Fruit fly (Drosophila melanogaster) whole organism, embryonic: ENCODE results near the gene Irc.
A peak's percentile ranks its signal among the peaks of the same experiment; 100 is the strongest.

ENCODE experiments used
- CG11504 ChIP-seq: fragments of 200-800 bp; sonication (Bioruptor generic); optimal IDR thresholded peaks from 3 replicates; lab custom pipeline; 2019; ENCODE audit warnings: missing biosample characterization, mild to moderate bottlenecking, missing genetic modification characterization, moderate library complexity
- CG11696 ChIP-seq: fragments of 200-800 bp; sonication (Bioruptor generic); IDR thresholded peaks from 2 replicates; pipeline ENCODE4 v1.3.6; 2022; ENCODE audit warnings: missing biosample characterization, missing genetic modification characterization
- CG12104 ChIP-seq: fragments of 200-800 bp; sonication (Bioruptor generic); optimal IDR thresholded peaks from 3 replicates; lab custom pipeline; 2016; ENCODE audit warnings: missing biosample characterization, missing genetic modification characterization
- CG13287 ChIP-seq: fragments of 200-800 bp; sonication (Bioruptor generic); IDR thresholded peaks from 2 replicates; pipeline ENCODE4 v1.3.6; 2022; ENCODE audit warnings: missing biosample characterization, missing genetic modification characterization; ENCODE audit not compliant: partially characterized antibody
- CG13624 ChIP-seq: fragments of 200-800 bp; sonication (Bioruptor generic); optimal IDR thresholded peaks from 2 replicates; lab custom pipeline; 2016; ENCODE audit warnings: missing biosample characterization, missing genetic modification characterization
- CG1529 ChIP-seq: fragments of 200-800 bp; sonication (Bioruptor generic); optimal IDR thresholded peaks from 3 replicates; lab custom pipeline; 2018; ENCODE audit warnings: missing biosample characterization, missing genetic modification characterization
- CG15514 ChIP-seq: fragments of 200-800 bp; sonication (Bioruptor generic); optimal IDR thresholded peaks from 3 replicates; lab custom pipeline; 2017; ENCODE audit warnings: missing biosample characterization, missing genetic modification characterization, mild to moderate bottlenecking, moderate library complexity, missing genetic modification reagents
- CG2129 ChIP-seq: fragments of 200-800 bp; sonication (Bioruptor generic); IDR thresholded peaks from 2 replicates; pipeline ENCODE4 v1.3.6; 2022; ENCODE audit warnings: missing biosample characterization, missing genetic modification characterization; ENCODE audit not compliant: partially characterized antibody
- CG2678 ChIP-seq: fragments of 200-800 bp; sonication (Bioruptor generic); optimal IDR thresholded peaks from 3 replicates; lab custom pipeline; 2019; ENCODE audit warnings: missing biosample characterization, mild to moderate bottlenecking, missing genetic modification characterization, moderate library complexity
- CG2875 ChIP-seq: fragments of 200-800 bp; sonication (Bioruptor generic); optimal IDR thresholded peaks from 2 replicates; lab custom pipeline; 2017; ENCODE audit warnings: missing biosample characterization, mild to moderate bottlenecking, missing genetic modification characterization, missing genetic modification reagents
- CG30431 ChIP-seq: fragments of 200-800 bp; sonication (Bioruptor generic); optimal IDR thresholded peaks from 2 replicates; lab custom pipeline; 2017; ENCODE audit warnings: missing biosample characterization, missing genetic modification characterization
- CG33213 ChIP-seq: fragments of 200-800 bp; sonication (Bioruptor generic); optimal IDR thresholded peaks from 3 replicates; lab custom pipeline; 2016; ENCODE audit warnings: missing biosample characterization, missing genetic modification characterization
- CG3847 ChIP-seq: fragments of 200-800 bp; sonication (Bioruptor generic); IDR thresholded peaks from 2 replicates; pipeline ENCODE4 v1.3.6; 2022; ENCODE audit warnings: missing biosample characterization, missing genetic modification characterization
- CG4360 ChIP-seq: fragments of 200-800 bp; sonication (Bioruptor generic); IDR thresholded peaks from 2 replicates; pipeline ENCODE4 v1.3.6; 2022; ENCODE audit warnings: missing biosample characterization, missing genetic modification characterization
- CG5245 ChIP-seq: fragments of 200-800 bp; sonication (Bioruptor generic); optimal IDR thresholded peaks from 3 replicates; lab custom pipeline; 2016; ENCODE audit warnings: missing biosample characterization, missing genetic modification characterization
- CG8290 ChIP-seq, 3 experiments: fragments of 200-800 bp; sonication (Bioruptor generic); optimal IDR thresholded peaks; 2 replicates each; lab custom pipeline; 2016 to 2019; ENCODE audit warnings: missing biosample characterization in 3 of 3, missing genetic modification characterization in 3 of 3, mild to moderate bottlenecking in 2 of 3, moderate library complexity in 1 of 3
- CG9932 ChIP-seq: fragments of 200-800 bp; sonication (Bioruptor generic); IDR thresholded peaks from 2 replicates; pipeline ENCODE4 v1.3.6; 2022; ENCODE audit warnings: missing biosample characterization, missing genetic modification characterization
- CoRest ChIP-seq: fragments of 200-800 bp; sonication (Bioruptor generic); optimal IDR thresholded peaks from 3 replicates; lab custom pipeline; 2018; ENCODE audit warnings: missing biosample characterization, mild to moderate bottlenecking, missing genetic modification characterization, moderate library complexity
- Dfd ChIP-seq, 2 experiments: fragments of >200 bp; optimal IDR thresholded peaks; 2 replicates each; lab custom pipeline; 2017; ENCODE audit warnings: missing biosample characterization in 2 of 2, missing genetic modification characterization in 2 of 2
- E2f2 ChIP-seq: fragments of 200-800 bp; sonication (Bioruptor generic); IDR thresholded peaks from 2 replicates; pipeline ENCODE4 v1.3.6; 2022; ENCODE audit warnings: missing biosample characterization, missing genetic modification characterization
- Fer1 ChIP-seq: fragments of 200-800 bp; sonication (Bioruptor generic); optimal IDR thresholded peaks from 2 replicates; lab custom pipeline; 2017; ENCODE audit warnings: missing biosample characterization, mild to moderate bottlenecking, missing genetic modification characterization
- Fer2 ChIP-seq: fragments of 200-800 bp; sonication (Bioruptor generic); optimal IDR thresholded peaks from 2 replicates; lab custom pipeline; 2018; ENCODE audit warnings: missing biosample characterization, mild to moderate bottlenecking, missing genetic modification characterization, moderate library complexity
- GATAe ChIP-seq: fragments of 200-800 bp; sonication (Bioruptor generic); conservative IDR thresholded peaks from 2 replicates; pipeline ENCODE4 v1.3.6; 2022; ENCODE audit warnings: missing biosample characterization, missing genetic modification characterization
- Hand ChIP-seq: fragments of 200-800 bp; sonication (Bioruptor generic); optimal IDR thresholded peaks from 2 replicates; lab custom pipeline; 2017; ENCODE audit warnings: mild to moderate bottlenecking, missing biosample characterization, missing genetic modification reagents, missing genetic modification characterization
- Hey ChIP-seq: fragments of 200-800 bp; sonication (Bioruptor generic); optimal IDR thresholded peaks from 3 replicates; lab custom pipeline; 2018; ENCODE audit warnings: missing biosample characterization, mild to moderate bottlenecking, missing genetic modification characterization
- Hr78 ChIP-seq, 2 experiments: fragments of 200-800 bp in 1 of 2; fragments of >200 bp in 1 of 2; sonication (Bioruptor generic) in 1 of 2; optimal IDR thresholded peaks; 2 replicates each; lab custom pipeline; 2017 to 2019; ENCODE audit warnings: missing biosample characterization in 2 of 2, missing genetic modification characterization in 2 of 2, mild to moderate bottlenecking in 1 of 2, moderate library complexity in 1 of 2
- Jarid2 ChIP-seq: fragments of 200-800 bp; sonication (Bioruptor generic); optimal IDR thresholded peaks from 3 replicates; lab custom pipeline; 2017; ENCODE audit warnings: mild to moderate bottlenecking, missing biosample characterization, missing genetic modification reagents, missing genetic modification characterization
- Max ChIP-seq: fragments of 200-800 bp; sonication (Bioruptor generic); optimal IDR thresholded peaks from 2 replicates; lab custom pipeline; 2016; ENCODE audit warnings: missing biosample characterization, mild to moderate bottlenecking, missing genetic modification characterization
- Meics ChIP-seq: fragments of 200-800 bp; sonication (Bioruptor generic); optimal IDR thresholded peaks from 2 replicates; lab custom pipeline; 2017; ENCODE audit warnings: missing biosample characterization, mild to moderate bottlenecking, missing genetic modification characterization
- Mrtf ChIP-seq: fragments of 200-800 bp; sonication (Bioruptor generic); IDR thresholded peaks from 3 replicates; pipeline ENCODE4 v1.3.6; 2022; ENCODE audit warnings: missing biosample characterization, missing genetic modification characterization
- Rx ChIP-seq: fragments of 200-800 bp; sonication (Bioruptor generic); IDR thresholded peaks from 2 replicates; pipeline ENCODE4 v1.3.6; 2022; ENCODE audit warnings: missing biosample characterization, missing genetic modification characterization
- Side ChIP-seq: fragments of 200-800 bp; sonication (Bioruptor generic); optimal IDR thresholded peaks from 2 replicates; lab custom pipeline; 2016; ENCODE audit warnings: missing biosample characterization, missing genetic modification characterization
- Sox102F ChIP-seq: fragments of 200-800 bp; sonication (Bioruptor generic); optimal IDR thresholded peaks from 2 replicates; lab custom pipeline; 2018; ENCODE audit warnings: missing biosample characterization, mild to moderate bottlenecking, missing genetic modification characterization, moderate library complexity
- caup ChIP-seq: fragments of 200-800 bp; sonication (Bioruptor generic); optimal IDR thresholded peaks from 3 replicates; lab custom pipeline; 2017; ENCODE audit warnings: missing biosample characterization, mild to moderate bottlenecking, missing genetic modification characterization, moderate library complexity; ENCODE audit not compliant: severe bottlenecking
- corto ChIP-seq: fragments of 200-800 bp; sonication (Bioruptor generic); optimal IDR thresholded peaks from 2 replicates; lab custom pipeline; 2016; ENCODE audit warnings: missing biosample characterization, mild to moderate bottlenecking, missing genetic modification characterization, moderate library complexity
- dmrt11E ChIP-seq: fragments of 200-800 bp; sonication (Bioruptor generic); optimal IDR thresholded peaks from 3 replicates; lab custom pipeline; 2018; ENCODE audit warnings: missing biosample characterization, mild to moderate bottlenecking, missing genetic modification characterization, moderate library complexity
- dysf ChIP-seq: fragments of 200-800 bp; sonication (Bioruptor generic); IDR thresholded peaks from 3 replicates; pipeline ENCODE4 v1.3.6; 2022; ENCODE audit warnings: missing biosample characterization, missing genetic modification characterization
- emc ChIP-seq: fragments of 200-800 bp; sonication (Bioruptor generic); optimal IDR thresholded peaks from 2 replicates; lab custom pipeline; 2016; ENCODE audit warnings: missing biosample characterization, missing genetic modification characterization
- gem ChIP-seq: fragments of 200-800 bp; sonication (Bioruptor generic); optimal IDR thresholded peaks from 2 replicates; lab custom pipeline; 2019; ENCODE audit warnings: missing biosample characterization, mild to moderate bottlenecking, missing genetic modification characterization, moderate library complexity
- gsb ChIP-seq: fragments of 200-800 bp; sonication (Bioruptor generic); IDR thresholded peaks from 2 replicates; pipeline ENCODE4 v1.3.6; 2022; ENCODE audit warnings: missing biosample characterization, missing genetic modification characterization
- gsb-n ChIP-seq: fragments of 200-800 bp; sonication (Bioruptor generic); optimal IDR thresholded peaks from 3 replicates; lab custom pipeline; 2018; ENCODE audit warnings: missing biosample characterization, mild to moderate bottlenecking, missing genetic modification characterization
- ham ChIP-seq: fragments of 200-800 bp; sonication (Bioruptor generic); IDR thresholded peaks from 2 replicates; pipeline ENCODE4 v1.3.6; 2022; ENCODE audit warnings: missing biosample characterization, missing genetic modification characterization
- kah ChIP-seq: fragments of 200-800 bp; sonication (Bioruptor generic); optimal IDR thresholded peaks from 2 replicates; lab custom pipeline; 2018; ENCODE audit warnings: missing biosample characterization, mild to moderate bottlenecking, missing genetic modification characterization
- lov ChIP-seq, 2 experiments: fragments of 200-800 bp in 1 of 2; fragments of >200 bp in 1 of 2; sonication (Bioruptor generic) in 1 of 2; IDR thresholded peaks in 1 of 2; optimal IDR thresholded peaks in 1 of 2; 2 replicates in 1 of 2; 3 replicates in 1 of 2; pipeline versions ENCODE4 v1.3.6 to Lab custom; 2017 to 2022; ENCODE audit warnings: missing biosample characterization in 1 of 2, missing genetic modification characterization in 1 of 2
- nerfin-1 ChIP-seq: fragments of 200-800 bp; sonication (Bioruptor generic); optimal IDR thresholded peaks from 3 replicates; lab custom pipeline; 2019; ENCODE audit warnings: missing biosample characterization, mild to moderate bottlenecking, missing genetic modification characterization, moderate library complexity
- phol ChIP-seq: fragments of 200-800 bp; sonication (Bioruptor generic); optimal IDR thresholded peaks from 3 replicates; lab custom pipeline; 2018; ENCODE audit warnings: missing biosample characterization, mild to moderate bottlenecking, missing genetic modification characterization, moderate library complexity
- pum ChIP-seq: fragments of 200-800 bp; sonication (Bioruptor generic); optimal IDR thresholded peaks from 2 replicates; lab custom pipeline; 2016; ENCODE audit warnings: missing biosample characterization, missing genetic modification characterization

Irc gene

DNA sequence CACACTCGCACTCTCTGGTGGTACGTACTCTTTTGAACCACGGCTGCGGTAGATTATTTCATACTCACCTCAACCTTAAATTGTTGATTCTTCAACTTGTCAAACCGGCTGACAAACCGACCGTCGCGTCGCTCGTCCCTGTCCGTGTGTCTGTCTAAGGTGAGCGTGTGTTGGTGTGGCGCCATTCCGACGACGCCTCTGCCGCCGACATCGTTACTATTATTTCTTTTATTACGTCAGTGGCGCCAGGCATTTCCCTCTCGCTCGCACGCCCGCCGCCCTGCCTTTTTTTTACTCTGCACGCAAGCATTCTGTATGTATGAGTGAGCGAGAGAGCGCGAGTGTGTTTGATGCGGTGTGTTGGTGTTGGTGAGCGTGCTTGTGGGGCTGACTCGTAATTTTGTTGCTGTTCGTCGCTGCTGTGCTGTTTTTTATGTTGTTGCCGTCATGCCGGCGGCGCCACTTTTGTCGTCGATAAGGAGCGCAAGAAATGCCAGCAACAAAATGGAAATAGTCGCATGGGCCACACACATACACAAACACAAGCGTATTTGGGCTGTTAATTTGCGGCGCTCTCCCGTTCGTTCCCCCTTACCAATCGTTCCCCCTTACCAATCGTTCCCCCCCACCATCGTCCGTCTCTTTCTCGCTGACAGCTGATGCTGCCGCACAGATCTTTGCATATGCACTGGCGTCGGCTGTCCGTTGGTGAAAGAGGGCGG, 53.7 kb downstream of the Irc start (continued):
- no peak for TF ChIP-seq Sox102F (GFP tag; lab: Kevin White, UChicago)
- TF ChIP-seq CG9932 (GFP tag; lab: Robert Waterston, UW): peak; percentile 45; the same call in 1 of the 2 replicates
- no peak for TF ChIP-seq Mrtf (GFP tag; lab: Robert Waterston, UW)
- peak; percentile 56 for TF ChIP-seq caup
- no peak for TF ChIP-seq lov (optimal IDR thresholded peaks at IDR 0.05; lab: Kevin White, UChicago)
- 0 out of 3 replicates have a peak, but pooled peaks have one; percentile 59 for TF ChIP-seq lov (GFP tag; IDR thresholded peaks at IDR 0.05; lab: Robert Waterston, UW)
- TF ChIP-seq kah (GFP tag; lab: Kevin White, UChicago): peak; percentile 13
- TF ChIP-seq CG30431 (GFP tag; lab: Kevin White, UChicago): no peak
- no peak for TF ChIP-seq CG12104
- TF ChIP-seq CG5245 (GFP tag; lab: Kevin White, UChicago): no peak
- no peak for TF ChIP-seq CG11696
- no peak for TF ChIP-seq GATAe (GFP tag; lab: Robert Waterston, UW)
- TF ChIP-seq Max (GFP tag; lab: Kevin White, UChicago): no peak
- TF ChIP-seq gsb (GFP tag; lab: Robert Waterston, UW): no peak
- peak; percentile 83 for TF ChIP-seq CG4360
- TF ChIP-seq pum (GFP tag; lab: Kevin White, UChicago): peak; percentile 11
- TF ChIP-seq corto (GFP tag; lab: Kevin White, UChicago): no peak
- no peak for TF ChIP-seq CoRest
- TF ChIP-seq dysf (GFP tag; lab: Robert Waterston, UW): no peak; the same call in 2 of the 3 replicates
- TF ChIP-seq Hey (tag; lab: Kevin White, UChicago): peak; percentile 71
- peak; percentile 80 for TF ChIP-seq CG11504 (tag; lab: Kevin White, UChicago)
- TF ChIP-seq CG3847 (GFP tag; lab: Robert Waterston, UW): 0 out of 2 replicates have a peak, but pooled peaks have one; percentile 34
- peak; percentile 33; the same call in 1 of the 2 replicates for TF ChIP-seq E2f2 (GFP tag; lab: Robert Waterston, UW)
- no peak for TF ChIP-seq Hand (GFP tag; lab: Kevin White, UChicago)
- TF ChIP-seq CG2875: no peak
- no peak for TF ChIP-seq CG1529 (GFP tag; lab: Kevin White, UChicago)
- peak; percentile 55 for TF ChIP-seq CG13287 (GFP tag; lab: Robert Waterston, UW)
- TF ChIP-seq nerfin-1 (tag; lab: Kevin White, UChicago): no peak
- TF ChIP-seq Rx (GFP tag; lab: Robert Waterston, UW): 0 out of 2 replicates have a peak, but pooled peaks have one; percentile 25
- TF ChIP-seq ham (GFP tag; lab: Robert Waterston, UW): no peak
- TF ChIP-seq CG13624 (GFP tag; lab: Kevin White, UChicago): no peak
- TF ChIP-seq CG15514 (GFP tag; lab: Kevin White, UChicago): no peak
- no peak for TF ChIP-seq emc
- no peak for TF ChIP-seq CG8290 (GFP tag; optimal IDR thresholded peaks at IDR 0.05; lab: Kevin White, UChicago)
- TF ChIP-seq CG8290 (tag; optimal IDR thresholded peaks at IDR 0.05; lab: Kevin White, UChicago): peak in 1 of 2 experiments; percentile 36
- peak; percentile 50 for TF ChIP-seq Side (GFP tag; lab: Kevin White, UChicago)
- TF ChIP-seq Fer2 (tag; lab: Kevin White, UChicago): no peak
- peak; percentile 30 for TF ChIP-seq phol (tag; lab: Kevin White, UChicago)
- TF ChIP-seq Fer1 (GFP tag; lab: Kevin White, UChicago): peak; percentile 70
- no peak for TF ChIP-seq gsb-n
- no peak for TF ChIP-seq Dfd (GFP tag; optimal IDR thresholded peaks at IDR 0.05; lab: Kevin White, UChicago)
- TF ChIP-seq gem (tag; lab: Kevin White, UChicago): no peak
- no peak for TF ChIP-seq Meics (GFP tag; lab: Kevin White, UChicago)
- TF ChIP-seq CG2678 (tag; lab: Kevin White, UChicago): peak; percentile 9
- no peak for TF ChIP-seq dmrt11E (tag; lab: Kevin White, UChicago)
- no peak for TF ChIP-seq CG2129
- TF ChIP-seq Hr78 (GFP tag; optimal IDR thresholded peaks at IDR 0.05; lab: Kevin White, UChicago): peak in 1 of 2 experiments; percentile 59
- TF ChIP-seq Jarid2 (GFP tag; lab: Kevin White, UChicago): peak; percentile 15
- TF ChIP-seq CG33213 (GFP tag; lab: Kevin White, UChicago): no peak
